Worm (Caenorhabditis elegans): ENCODE measurements around the gene nhr-50.

- no peak for TF ChIP-seq nhr-237 (tag; optimal IDR thresholded peaks at IDR 0.05)
- TF ChIP-seq elt-1 (tag; optimal IDR thresholded peaks at IDR 0.05; ENCODE audit: borderline replicate concordance, insufficient read depth), result no peak
- TF ChIP-seq ham-2 (GFP tag; optimal IDR thresholded peaks at IDR 0.05), result no peak
- no peak for TF ChIP-seq blmp-1 (tag; optimal IDR thresholded peaks at IDR 0.05)
- no peak for TF ChIP-seq lin-13 (tag; optimal IDR thresholded peaks at IDR 0.05)
- TF ChIP-seq unc-62 (GFP tag; optimal IDR thresholded peaks at IDR 0.05), result no peak
- TF ChIP-seq lsy-2 (tag; optimal IDR thresholded peaks at IDR 0.05), result no peak
- no peak for TF ChIP-seq tbx-8 (GFP tag; optimal IDR thresholded peaks at IDR 0.05)
- no peak for TF ChIP-seq pha-4 (tag; optimal IDR thresholded peaks at IDR 0.05)
- TF ChIP-seq nhr-28 (tag; optimal IDR thresholded peaks at IDR 0.05), result no peak
- no peak for TF ChIP-seq unc-120 (tag; optimal IDR thresholded peaks at IDR 0.05; ENCODE audit: poor library complexity, severe bottlenecking)
These were observed 24.5 kb upstream of the nhr-50 start for ce11 chrV:16024917-16025316.

Data from whole organism, mixed stage, embryonic.